Worm (Caenorhabditis elegans): ENCODE results near the gene qns-1.

qns-1 gene

ce11 chrIV:10219208-10219607 is at the start of gene qns-1:
TSS of gene qns-1 (minus strand) at chrIV:10219308.
- TF ChIP-seq ceh-18 (tag; optimal IDR thresholded peaks at IDR 0.05) (no peak), ceh-30 (tag; optimal IDR thresholded peaks at IDR 0.05) (no peak), fkh-6 (tag; optimal IDR thresholded peaks at IDR 0.05) (no peak), fkh-10 (GFP tag; optimal IDR thresholded peaks at IDR 0.05) (no peak), lin-11 (tag; optimal IDR thresholded peaks at IDR 0.05) (no peak), C08G9.2 (tag; optimal IDR thresholded peaks at IDR 0.05) (no peak), ceh-19 (GFP tag; optimal IDR thresholded peaks at IDR 0.05) (no peak), che-1 (tag; optimal IDR thresholded peaks at IDR 0.05) (no peak)

DNA sequence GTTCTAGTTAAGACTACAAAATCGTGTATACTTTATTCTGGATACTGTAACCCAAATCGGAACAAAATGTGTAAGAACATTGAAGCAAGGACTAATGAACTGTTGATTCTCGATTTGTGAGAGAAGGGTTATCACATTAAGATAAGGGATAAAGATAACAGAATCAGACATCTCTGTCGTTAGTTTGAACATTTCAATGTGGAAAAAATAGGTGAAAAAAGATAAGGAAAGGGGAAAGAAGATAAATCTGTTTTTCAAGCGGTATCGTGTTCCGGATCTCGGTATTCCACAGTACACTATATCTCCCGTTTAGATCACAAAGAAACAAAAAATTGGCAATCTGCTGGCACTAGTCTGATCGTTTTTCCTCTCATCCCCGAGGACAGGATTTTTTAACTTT is 42.0 kb upstream of the qns-1 start:
- TF ChIP-seq unc-3 (GFP tag; conservative IDR thresholded peaks at IDR 0.05) (no peak), unc-3 (tag; optimal IDR thresholded peaks at IDR 0.05) (no peak), rnt-1 (tag; optimal IDR thresholded peaks at IDR 0.05) (peak; percentile 44)

- TF ChIP-seq zip-5 (tag; optimal IDR thresholded peaks at IDR 0.05) (no peak), elt-2 (tag; optimal IDR thresholded peaks at IDR 0.05) (no peak), K02D7.2 (tag; optimal IDR thresholded peaks at IDR 0.05) (no peak), hlh-13 (GFP tag; optimal IDR thresholded peaks at IDR 0.05) (no peak), nfya-1 (tag; optimal IDR thresholded peaks at IDR 0.05) (no peak), tbx-2 (tag; optimal IDR thresholded peaks at IDR 0.05) (no peak), sox-2 (GFP tag; IDR thresholded peaks at IDR 0.05) (no peak), tbx-7 (tag; optimal IDR thresholded peaks at IDR 0.05) (no peak), pat-9 (tag; optimal IDR thresholded peaks at IDR 0.05) (no peak), rnt-1 (tag; optimal IDR thresholded peaks at IDR 0.05) (no peak), pros-1 (tag; optimal IDR thresholded peaks at IDR 0.05) (no peak), T23F11.4 (GFP tag; optimal IDR thresholded peaks at IDR 0.05) (no peak), hlh-30 (tag; optimal IDR thresholded peaks at IDR 0.05; ENCODE audit: insufficient read depth) (no peak), ama-1 (optimal IDR thresholded peaks at IDR 0.05) (no peak), gmeb-2 (tag; optimal IDR thresholded peaks at IDR 0.05) (no peak), pqm-1 (tag; optimal IDR thresholded peaks at IDR 0.05) (no peak), ets-4 (tag; optimal IDR thresholded peaks at IDR 0.05) (no peak), ref-2 (tag; optimal IDR thresholded peaks at IDR 0.05) (no peak), unc-42 (tag; optimal IDR thresholded peaks at IDR 0.05) (no peak)
These were observed 40.4 kb upstream of the qns-1 start, which contains the start of gene F01G10.9 for ce11 chrIV:10259557-10259956. TSS of gene F01G10.9 (minus strand) at chrIV:10259657.

ce11 chrIV:10252886-10253639 is 34.0 kb upstream of the qns-1 start:
- TF ChIP-seq ceh-22 (tag; optimal IDR thresholded peaks at IDR 0.05) (no peak), Y22D7AL.16 (tag; optimal IDR thresholded peaks at IDR 0.05) (no peak), ceh-14 (tag; optimal IDR thresholded peaks at IDR 0.05) (no peak), tbx-7 (tag; optimal IDR thresholded peaks at IDR 0.05) (no peak), eyg-1 (tag; optimal IDR thresholded peaks at IDR 0.05) (no peak), ttx-3 (tag; optimal IDR thresholded peaks at IDR 0.05) (no peak), syd-9 (tag; optimal IDR thresholded peaks at IDR 0.05) (no peak), ceh-9 (tag; optimal IDR thresholded peaks at IDR 0.05) (no peak), unc-55 (GFP tag; optimal IDR thresholded peaks at IDR 0.05) (no peak), K02D7.2 (tag; optimal IDR thresholded peaks at IDR 0.05) (no peak), madf-2 (tag; optimal IDR thresholded peaks at IDR 0.05) (no peak), K09A11.1 (tag; optimal IDR thresholded peaks at IDR 0.05; ENCODE audit: insufficient read depth) (no peak), pha-2 (tag; optimal IDR thresholded peaks at IDR 0.05) (no peak), odd-2 (tag; optimal IDR thresholded peaks at IDR 0.05) (no peak), dve-1 (tag; optimal IDR thresholded peaks at IDR 0.05) (no peak), pag-3 (tag; optimal IDR thresholded peaks at IDR 0.05; ENCODE audit: borderline replicate concordance) (no peak), pqm-1 (tag; optimal IDR thresholded peaks at IDR 0.05) (no peak), hlh-8 (tag; optimal IDR thresholded peaks at IDR 0.05) (no peak), ahr-1 (tag; optimal IDR thresholded peaks at IDR 0.05) (no peak)

Data from whole organism, late embryonic.